Fruit fly (Drosophila melanogaster): ENCODE results near the gene CG13065.

dm6 chr3L:16289067-16289466, 11.8 kb downstream of the CG13065 start:
- TF ChIP-seq ttk (optimal IDR thresholded peaks at IDR 0.05) = no peak
- no peak for TF ChIP-seq insv (optimal IDR thresholded peaks at IDR 0.05)

Measured in Kc167 (cell line).